Worm (Caenorhabditis elegans): ENCODE measurements around the gene R10E12.2.

ce11 chrIII:10010117-10010516, 36.5 kb upstream of the R10E12.2 start, which contains the start of gene fbxa-155:
- TF ChIP-seq ztf-29 (GFP tag; IDR thresholded peaks at IDR 0.05) (no peak), T22C8.4 (GFP tag; IDR thresholded peaks at IDR 0.05) (no peak), cog-1 (tag; optimal IDR thresholded peaks at IDR 0.05) (no peak)
